Worm (Caenorhabditis elegans) whole organism, mixed stage, embryonic: ENCODE measurements around the gene T04G9.4.

ENCODE experiments used
- M03D4.4 ChIP-seq: sonication (generic microtip); optimal IDR thresholded peaks from 2 replicates; lab custom pipeline; 2017; ENCODE audit warnings: mild to moderate bottlenecking, missing genetic modification characterization, missing compliant biosample characterization
- bed-3 ChIP-seq: fragments of 200-800 bp; sonication (Bioruptor generic); optimal IDR thresholded peaks from 3 replicates; lab custom pipeline; 2018; ENCODE audit warnings: mild to moderate bottlenecking, missing genetic modification characterization, moderate library complexity, missing compliant biosample characterization
- blmp-1 ChIP-seq: fragments of 150-350 bp; optimal IDR thresholded peaks from 2 replicates; lab custom pipeline; 2014; ENCODE audit warnings: missing biosample characterization, missing genetic modification characterization
- ceh-39 ChIP-seq: fragments of 150-350 bp; optimal IDR thresholded peaks from 2 replicates; lab custom pipeline; 2014; ENCODE audit warnings: missing biosample characterization, missing genetic modification characterization
- ceh-43 ChIP-seq: fragments of 200-800 bp; sonication (Bioruptor generic); optimal IDR thresholded peaks from 2 replicates; lab custom pipeline; 2018; ENCODE audit warnings: mild to moderate bottlenecking, missing genetic modification characterization, moderate library complexity, missing compliant biosample characterization
- ceh-83 ChIP-seq: fragments of 200-800 bp; sonication (Bioruptor generic); optimal IDR thresholded peaks from 2 replicates; lab custom pipeline; 2018; ENCODE audit warnings: mild to moderate bottlenecking, missing genetic modification characterization, missing compliant biosample characterization
- ces-1 ChIP-seq: fragments of 150-350 bp; optimal IDR thresholded peaks from 2 replicates; lab custom pipeline; 2014; ENCODE audit warnings: missing biosample characterization, missing genetic modification reagents, missing genetic modification characterization
- cnd-1 ChIP-seq: fragments of 200-800 bp; sonication (Bioruptor generic); optimal IDR thresholded peaks from 2 replicates; lab custom pipeline; 2018; ENCODE audit warnings: mild to moderate bottlenecking, missing genetic modification characterization, missing compliant biosample characterization
- drap-1 ChIP-seq: fragments of 200-800 bp; sonication (Bioruptor generic); optimal IDR thresholded peaks from 3 replicates; lab custom pipeline; 2018; ENCODE audit warnings: mild to moderate bottlenecking, missing genetic modification characterization, missing compliant biosample characterization
- elt-1 ChIP-seq: sonication (generic microtip); optimal IDR thresholded peaks from 2 replicates; lab custom pipeline; 2017; ENCODE audit warnings: missing genetic modification characterization, mild to moderate bottlenecking, missing compliant biosample characterization, antibody characterized with exemption, moderate library complexity, borderline replicate concordance; ENCODE audit not compliant: insufficient read depth
- elt-3 ChIP-seq: fragments of 150-350 bp; optimal IDR thresholded peaks from 2 replicates; lab custom pipeline; 2014; ENCODE audit warnings: missing biosample characterization, missing genetic modification characterization
- flh-1 ChIP-seq: fragments of 200-800 bp; sonication (Bioruptor generic); optimal IDR thresholded peaks from 2 replicates; lab custom pipeline; 2018; ENCODE audit warnings: mild to moderate bottlenecking, missing genetic modification characterization, moderate library complexity, missing compliant biosample characterization
- ham-2 ChIP-seq: fragments of 200-800 bp; sonication (Bioruptor generic); optimal IDR thresholded peaks from 2 replicates; lab custom pipeline; 2018; ENCODE audit warnings: mild to moderate bottlenecking, missing genetic modification characterization, missing compliant biosample characterization
- hlh-1 ChIP-seq: fragments of 150-350 bp; optimal IDR thresholded peaks from 2 replicates; lab custom pipeline; 2014; ENCODE audit warnings: missing biosample characterization, missing genetic modification reagents, missing genetic modification characterization
- lin-13 ChIP-seq: fragments of 150-350 bp; optimal IDR thresholded peaks from 2 replicates; lab custom pipeline; 2014; ENCODE audit warnings: missing biosample characterization, missing genetic modification characterization
- lin-32 ChIP-seq: fragments of 200-800 bp; sonication (Bioruptor generic); optimal IDR thresholded peaks from 2 replicates; lab custom pipeline; 2018; ENCODE audit warnings: mild to moderate bottlenecking, missing genetic modification characterization, missing compliant biosample characterization
- lsy-2 ChIP-seq: fragments of 150-350 bp; optimal IDR thresholded peaks from 2 replicates; lab custom pipeline; 2014; ENCODE audit warnings: missing biosample characterization, missing genetic modification characterization
- mab-5 ChIP-seq: fragments of 150-350 bp; optimal IDR thresholded peaks from 2 replicates; lab custom pipeline; 2014; ENCODE audit warnings: missing biosample characterization, missing genetic modification characterization
- mep-1 ChIP-seq: fragments of 150-350 bp; optimal IDR thresholded peaks from 2 replicates; lab custom pipeline; 2017; ENCODE audit warnings: missing biosample characterization, missing genetic modification reagents, missing genetic modification characterization, inconsistent platforms
- mls-2 ChIP-seq: sonication (generic microtip); optimal IDR thresholded peaks from 2 replicates; lab custom pipeline; 2016; ENCODE audit warnings: mild to moderate bottlenecking, missing genetic modification characterization, moderate library complexity, missing compliant biosample characterization
- nhr-12 ChIP-seq: fragments of 150-350 bp; optimal IDR thresholded peaks from 2 replicates; lab custom pipeline; 2014; ENCODE audit warnings: missing biosample characterization, missing genetic modification characterization
- nhr-2 ChIP-seq: fragments of 150-350 bp; optimal IDR thresholded peaks from 2 replicates; lab custom pipeline; 2014; ENCODE audit warnings: missing biosample characterization, missing genetic modification characterization
- nhr-237 ChIP-seq: fragments of 150-350 bp; optimal IDR thresholded peaks from 2 replicates; lab custom pipeline; 2014; ENCODE audit warnings: missing biosample characterization, missing genetic modification characterization
- nhr-28 ChIP-seq: fragments of 150-350 bp; optimal IDR thresholded peaks from 2 replicates; lab custom pipeline; 2014; ENCODE audit warnings: missing biosample characterization, missing genetic modification characterization
- nhr-76 ChIP-seq: sonication (generic microtip); optimal IDR thresholded peaks from 2 replicates; lab custom pipeline; 2017; ENCODE audit warnings: missing biosample characterization, missing genetic modification characterization
- pha-4 ChIP-seq: fragments of 150-350 bp; optimal IDR thresholded peaks from 2 replicates; lab custom pipeline; 2018; ENCODE audit warnings: missing biosample characterization, missing genetic modification reagents, missing genetic modification characterization
- sem-2 ChIP-seq: fragments of 200-800 bp; sonication (Bioruptor generic); optimal IDR thresholded peaks from 2 replicates; lab custom pipeline; 2018; ENCODE audit warnings: mild to moderate bottlenecking, missing genetic modification characterization, missing compliant biosample characterization
- snpc-4 ChIP-seq: fragments of 150-350 bp; optimal IDR thresholded peaks from 2 replicates; lab custom pipeline; 2014; ENCODE audit warnings: missing biosample characterization, missing genetic modification characterization
- sptf-1 ChIP-seq: sonication (generic microtip); optimal IDR thresholded peaks from 2 replicates; lab custom pipeline; 2017; ENCODE audit warnings: mild to moderate bottlenecking, missing genetic modification characterization, moderate library complexity, missing compliant biosample characterization
- tbx-8 ChIP-seq: fragments of 200-800 bp; sonication (Bioruptor generic); optimal IDR thresholded peaks from 2 replicates; lab custom pipeline; 2018; ENCODE audit warnings: mild to moderate bottlenecking, missing genetic modification characterization, moderate library complexity, missing compliant biosample characterization
- unc-120 ChIP-seq: sonication (generic microtip); optimal IDR thresholded peaks from 2 replicates; lab custom pipeline; 2017; ENCODE audit warnings: missing genetic modification characterization, missing compliant biosample characterization; ENCODE audit not compliant: poor library complexity, severe bottlenecking
- unc-39 ChIP-seq: fragments of 150-350 bp; optimal IDR thresholded peaks from 2 replicates; lab custom pipeline; 2014; ENCODE audit warnings: missing biosample characterization, missing genetic modification characterization
- unc-62 ChIP-seq: fragments of 150-350 bp; optimal IDR thresholded peaks from 2 replicates; lab custom pipeline; 2014; ENCODE audit warnings: missing biosample characterization, missing genetic modification reagents, missing genetic modification characterization
- zip-8 ChIP-seq: fragments of 150-350 bp; optimal IDR thresholded peaks from 2 replicates; lab custom pipeline; 2014; ENCODE audit warnings: missing biosample characterization, missing genetic modification characterization
- ztf-11 ChIP-seq: fragments of 150-350 bp; optimal IDR thresholded peaks from 2 replicates; lab custom pipeline; 2014; ENCODE audit warnings: missing biosample characterization, missing genetic modification characterization

The T04G9.4 gene

DNA sequence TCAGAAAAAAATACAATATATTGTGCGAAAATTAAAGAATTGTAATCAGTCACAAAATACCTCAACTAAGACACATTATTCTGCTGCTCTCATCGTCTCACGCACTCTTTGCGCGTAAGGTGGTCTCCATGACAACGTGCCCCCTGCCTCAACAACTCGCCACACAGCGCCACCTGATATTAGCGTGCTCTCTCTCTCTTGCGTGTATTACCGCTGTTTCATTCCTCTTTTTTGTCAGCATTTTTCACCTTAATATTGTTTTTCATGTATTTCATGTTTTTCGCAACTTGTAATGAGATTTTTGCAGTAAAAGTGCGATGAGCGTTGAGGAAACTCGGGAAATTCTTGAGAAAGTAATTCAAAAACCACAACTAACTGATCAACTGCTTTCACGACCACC lies 8.8 kb upstream of the T04G9.4 start, which contains the start of gene dyf-11:
Gene dyf-11 (plus strand): TSS at position 301 of the 400 bp plus-strand sequence.
- no peak for TF ChIP-seq sem-2 (GFP tag; lab: Kevin White, UChicago)
- no peak for TF ChIP-seq tbx-8 (GFP tag; lab: Kevin White, UChicago)
- TF ChIP-seq M03D4.4 (tag; lab: Kevin White, UChicago): no peak
- no peak for TF ChIP-seq cnd-1
- no peak for TF ChIP-seq snpc-4 (tag; lab: Kevin White, UChicago)
- no peak for TF ChIP-seq ham-2
- TF ChIP-seq zip-8: no peak
- no peak for TF ChIP-seq blmp-1 (tag; lab: Kevin White, UChicago)
- TF ChIP-seq nhr-237: no peak
- no peak for TF ChIP-seq nhr-12 (tag; lab: Kevin White, UChicago)
- no peak for TF ChIP-seq drap-1
- TF ChIP-seq nhr-76 (tag; lab: Kevin White, UChicago): no peak
- no peak for TF ChIP-seq ztf-11 (tag; lab: Kevin White, UChicago)
- TF ChIP-seq bed-3 (GFP tag; lab: Kevin White, UChicago): no peak

DNA sequence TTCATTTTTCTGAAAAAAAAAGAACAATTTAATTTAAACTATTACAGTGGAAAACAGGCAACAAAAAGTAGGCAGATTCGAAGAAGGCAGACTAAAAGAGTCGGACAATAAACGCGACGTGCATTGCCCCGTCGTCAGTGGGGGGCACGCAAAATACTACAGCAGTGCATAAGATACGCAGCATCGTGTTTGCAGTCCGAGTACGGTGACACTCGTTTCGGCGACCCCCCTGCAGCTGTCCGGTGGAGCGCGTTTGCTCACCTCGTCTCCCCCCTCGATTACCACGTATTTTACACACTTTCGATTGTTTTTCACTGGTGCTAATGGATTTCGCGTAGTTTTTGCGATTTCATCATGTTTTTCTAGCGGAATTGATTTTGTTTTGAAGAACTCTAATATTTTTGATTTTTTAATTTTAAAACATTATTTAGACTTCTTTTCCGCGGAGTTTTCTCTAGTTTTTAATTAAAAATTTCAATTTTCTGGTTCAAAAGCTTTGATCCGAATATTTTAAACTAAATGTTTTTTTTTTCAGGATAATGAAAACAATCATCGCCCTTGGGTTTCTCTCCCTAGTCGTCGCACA lies 4.1 kb upstream of the T04G9.4 start, which contains the start of the genes trap-2 and ile-2:
Gene trap-2 (minus strand): TSS at position 9 of the 586 bp plus-strand sequence.
Gene ile-2 (plus strand): TSS at position 536 of the 586 bp plus-strand sequence.
- TF ChIP-seq nhr-28 (tag; lab: Kevin White, UChicago): no peak
- peak; percentile 58 for TF ChIP-seq nhr-237
- TF ChIP-seq bed-3 (GFP tag; lab: Kevin White, UChicago): no peak
- TF ChIP-seq sem-2 (GFP tag; lab: Kevin White, UChicago): no peak
- TF ChIP-seq hlh-1 (tag; lab: Kevin White, UChicago): peak; percentile 69
- TF ChIP-seq sptf-1 (tag; lab: Kevin White, UChicago): peak; percentile 72
- TF ChIP-seq ztf-11 (tag; lab: Kevin White, UChicago): peak; percentile 34
- TF ChIP-seq nhr-76 (tag; lab: Kevin White, UChicago): no peak
- peak; percentile 65 for TF ChIP-seq unc-62 (GFP tag; lab: Kevin White, UChicago)
- peak; percentile 52 for TF ChIP-seq elt-1 (tag; lab: Kevin White, UChicago)
- TF ChIP-seq mep-1 (tag; lab: Kevin White, UChicago): peak; percentile 88
- TF ChIP-seq lin-32 (GFP tag; lab: Kevin White, UChicago): peak; percentile 38
- TF ChIP-seq ces-1 (GFP tag; lab: Kevin White, UChicago): peak; percentile 57
- TF ChIP-seq tbx-8 (GFP tag; lab: Kevin White, UChicago): no peak
- TF ChIP-seq nhr-2 (tag; lab: Kevin White, UChicago): peak; percentile 15
- peak; percentile 70 for TF ChIP-seq mls-2 (tag; lab: Kevin White, UChicago)
- TF ChIP-seq snpc-4 (tag; lab: Kevin White, UChicago): no peak
- TF ChIP-seq ceh-39 (tag; lab: Kevin White, UChicago): peak; percentile 63
- no peak for TF ChIP-seq unc-39
- peak; percentile 31 for TF ChIP-seq M03D4.4 (tag; lab: Kevin White, UChicago)
- TF ChIP-seq lsy-2 (tag; lab: Kevin White, UChicago): peak; percentile 96
- TF ChIP-seq zip-8: no peak
- TF ChIP-seq pha-4 (tag; lab: Kevin White, UChicago): peak; percentile 96
- no peak for TF ChIP-seq flh-1
- TF ChIP-seq drap-1: peak; percentile 75
- TF ChIP-seq blmp-1 (tag; lab: Kevin White, UChicago): no peak
- TF ChIP-seq unc-120 (tag; lab: Kevin White, UChicago): peak; percentile 80
- TF ChIP-seq mab-5: no peak
- no peak for TF ChIP-seq ceh-43
- peak; percentile 87 for TF ChIP-seq lin-13 (tag; lab: Kevin White, UChicago)
- peak; percentile 52 for TF ChIP-seq cnd-1
- TF ChIP-seq elt-3 (tag; lab: Kevin White, UChicago): no peak
- TF ChIP-seq ham-2: peak; percentile 71
- peak; percentile 51 for TF ChIP-seq nhr-12 (tag; lab: Kevin White, UChicago)
- no peak for TF ChIP-seq ceh-83 (GFP tag; lab: Kevin White, UChicago)

DNA sequence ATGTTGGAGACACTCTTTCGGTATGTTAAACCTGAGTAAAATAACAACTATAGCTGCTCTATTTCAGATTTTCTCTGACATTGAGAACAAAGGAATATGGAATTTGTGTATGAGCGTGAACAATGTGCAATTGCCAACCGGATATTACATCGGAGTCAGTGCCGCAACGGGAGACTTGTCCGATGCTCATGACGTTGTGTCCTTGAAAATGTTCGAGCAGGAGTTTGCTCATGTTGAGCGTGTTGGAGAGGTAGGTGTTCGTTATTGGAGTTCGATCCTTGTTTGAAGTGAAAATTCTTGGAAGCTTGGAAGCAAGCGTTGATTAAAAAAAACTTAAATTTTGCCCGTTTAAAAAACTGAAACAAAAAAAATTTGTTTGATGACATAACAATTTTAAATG lies 2.7 kb upstream of the T04G9.4 start:
- TF ChIP-seq sptf-1 (tag; lab: Kevin White, UChicago) (no peak), unc-62 (GFP tag; lab: Kevin White, UChicago) (no peak), ces-1 (GFP tag; lab: Kevin White, UChicago) (no peak), hlh-1 (tag; lab: Kevin White, UChicago) (no peak), lin-32 (GFP tag; lab: Kevin White, UChicago) (no peak), ceh-43 (no peak), ceh-83 (GFP tag; lab: Kevin White, UChicago) (no peak), mep-1 (tag; lab: Kevin White, UChicago) (no peak), ztf-11 (tag; lab: Kevin White, UChicago) (no peak), blmp-1 (tag; lab: Kevin White, UChicago) (no peak), elt-1 (tag; lab: Kevin White, UChicago) (no peak)
